Worm (Caenorhabditis elegans) whole organism, midembryonic: ENCODE results near the gene tni-3.

ENCODE experiments used
- T22C8.4 ChIP-seq: fragments of 200-800 bp; sonication (Bioruptor generic); IDR thresholded peaks from 2 replicates; pipeline ENCODE4 v1.3.6; 2022; ENCODE audit warnings: missing genetic modification characterization, missing compliant biosample characterization
- tab-1 ChIP-seq: fragments of 200-800 bp; sonication (Bioruptor generic); IDR thresholded peaks from 2 replicates; pipeline ENCODE4 v1.3.6; 2022; ENCODE audit warnings: missing genetic modification characterization, missing compliant biosample characterization
- ztf-29 ChIP-seq: fragments of 200-800 bp; sonication (Bioruptor generic); IDR thresholded peaks from 2 replicates; pipeline ENCODE4 v1.3.6; 2022; ENCODE audit warnings: missing genetic modification reagents, missing genetic modification characterization, missing compliant biosample characterization

DNA sequence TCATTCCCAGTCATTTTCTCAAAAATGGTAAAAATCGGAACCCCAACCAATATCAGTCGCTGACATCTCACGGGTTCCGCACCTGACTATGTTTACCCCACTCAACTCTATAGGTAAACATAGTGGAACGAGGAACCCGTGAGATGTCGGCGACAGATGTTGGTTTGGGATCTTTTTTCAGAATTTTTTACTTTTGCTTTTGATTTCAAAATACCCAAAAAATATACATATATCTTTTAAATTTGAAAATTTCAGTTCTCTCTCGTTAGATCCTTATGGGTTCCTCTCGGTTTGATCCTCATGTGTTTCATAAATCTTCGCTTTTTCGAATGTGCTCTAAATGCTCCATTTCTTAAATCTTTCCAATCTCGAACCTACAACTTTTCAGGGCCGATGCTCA, 38.7 kb upstream of the tni-3 start, which contains the start of gene srw-23:
- TF ChIP-seq ztf-29 (GFP tag; lab: Robert Waterston, UW) (no peak), tab-1 (no peak), T22C8.4 (GFP tag; lab: Robert Waterston, UW) (no peak)
